Fruit fly (Drosophila melanogaster) whole organism, adult: ENCODE measurements around the gene CG9171.

Experiments
- CG14711 ChIP-seq: fragments of 200-800 bp; sonication (Bioruptor generic); optimal IDR thresholded peaks from 2 replicates; lab custom pipeline; 2018; ENCODE audit warnings: missing biosample characterization, mild to moderate bottlenecking, missing genetic modification characterization, moderate library complexity
- Crg-1 ChIP-seq: fragments of 200-800 bp; sonication (Bioruptor generic); optimal IDR thresholded peaks from 2 replicates; lab custom pipeline; 2016; ENCODE audit warnings: missing biosample characterization, missing genetic modification characterization
- Mnt ChIP-seq: fragments of 200-800 bp; sonication (Bioruptor generic); optimal IDR thresholded peaks from 2 replicates; lab custom pipeline; 2016; ENCODE audit warnings: missing biosample characterization, mild to moderate bottlenecking, missing genetic modification characterization
- cic ChIP-seq: fragments of 200-800 bp; sonication (Bioruptor generic); optimal IDR thresholded peaks from 2 replicates; lab custom pipeline; 2017; ENCODE audit warnings: missing biosample characterization, mild to moderate bottlenecking, missing genetic modification characterization, moderate library complexity

DNA sequence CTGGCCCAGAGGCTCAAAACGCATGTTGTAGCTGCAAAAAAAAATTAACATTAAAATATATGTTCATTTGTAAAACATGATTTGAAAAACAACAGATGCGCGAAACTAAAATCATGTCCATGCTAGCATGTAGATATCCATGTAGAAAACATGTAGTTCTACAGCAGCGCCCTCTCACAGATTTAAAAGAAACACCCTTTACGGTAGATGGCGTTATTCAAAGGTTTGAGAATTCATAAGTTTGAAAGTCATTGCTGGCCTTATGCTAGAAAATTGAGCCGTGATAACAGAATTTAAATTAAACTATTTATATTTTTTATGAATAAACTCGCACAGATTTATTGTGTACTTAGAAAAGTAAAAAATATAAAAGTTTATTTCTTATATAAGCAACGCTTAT is 28.9 kb downstream of the CG9171 start:
- TF ChIP-seq Mnt (GFP tag; lab: Kevin White, UChicago) (no peak), CG14711 (tag; lab: Kevin White, UChicago) (no peak), Crg-1 (GFP tag; lab: Kevin White, UChicago) (no peak), cic (GFP tag; lab: Kevin White, UChicago) (no peak)
